Worm (Caenorhabditis elegans) whole organism, mixed stage, embryonic: ENCODE results near the gene vha-14.

Experiments
- M03D4.4 ChIP-seq: sonication (generic microtip); optimal IDR thresholded peaks from 2 replicates; lab custom pipeline; 2017; ENCODE audit warnings: mild to moderate bottlenecking, missing genetic modification characterization, missing compliant biosample characterization
- bed-3 ChIP-seq: fragments of 200-800 bp; sonication (Bioruptor generic); optimal IDR thresholded peaks from 3 replicates; lab custom pipeline; 2018; ENCODE audit warnings: mild to moderate bottlenecking, missing genetic modification characterization, moderate library complexity, missing compliant biosample characterization
- blmp-1 ChIP-seq: fragments of 150-350 bp; optimal IDR thresholded peaks from 2 replicates; lab custom pipeline; 2014; ENCODE audit warnings: missing biosample characterization, missing genetic modification characterization
- ceh-39 ChIP-seq: fragments of 150-350 bp; optimal IDR thresholded peaks from 2 replicates; lab custom pipeline; 2014; ENCODE audit warnings: missing biosample characterization, missing genetic modification characterization
- ceh-43 ChIP-seq: fragments of 200-800 bp; sonication (Bioruptor generic); optimal IDR thresholded peaks from 2 replicates; lab custom pipeline; 2018; ENCODE audit warnings: mild to moderate bottlenecking, missing genetic modification characterization, moderate library complexity, missing compliant biosample characterization
- ceh-83 ChIP-seq: fragments of 200-800 bp; sonication (Bioruptor generic); optimal IDR thresholded peaks from 2 replicates; lab custom pipeline; 2018; ENCODE audit warnings: mild to moderate bottlenecking, missing genetic modification characterization, missing compliant biosample characterization
- ces-1 ChIP-seq: fragments of 150-350 bp; optimal IDR thresholded peaks from 2 replicates; lab custom pipeline; 2014; ENCODE audit warnings: missing biosample characterization, missing genetic modification reagents, missing genetic modification characterization
- cnd-1 ChIP-seq: fragments of 200-800 bp; sonication (Bioruptor generic); optimal IDR thresholded peaks from 2 replicates; lab custom pipeline; 2018; ENCODE audit warnings: mild to moderate bottlenecking, missing genetic modification characterization, missing compliant biosample characterization
- drap-1 ChIP-seq: fragments of 200-800 bp; sonication (Bioruptor generic); optimal IDR thresholded peaks from 3 replicates; lab custom pipeline; 2018; ENCODE audit warnings: mild to moderate bottlenecking, missing genetic modification characterization, missing compliant biosample characterization
- elt-1 ChIP-seq: sonication (generic microtip); optimal IDR thresholded peaks from 2 replicates; lab custom pipeline; 2017; ENCODE audit warnings: missing genetic modification characterization, mild to moderate bottlenecking, missing compliant biosample characterization, antibody characterized with exemption, moderate library complexity, borderline replicate concordance; ENCODE audit not compliant: insufficient read depth
- elt-3 ChIP-seq: fragments of 150-350 bp; optimal IDR thresholded peaks from 2 replicates; lab custom pipeline; 2014; ENCODE audit warnings: missing biosample characterization, missing genetic modification characterization
- flh-1 ChIP-seq: fragments of 200-800 bp; sonication (Bioruptor generic); optimal IDR thresholded peaks from 2 replicates; lab custom pipeline; 2018; ENCODE audit warnings: mild to moderate bottlenecking, missing genetic modification characterization, moderate library complexity, missing compliant biosample characterization
- ham-2 ChIP-seq: fragments of 200-800 bp; sonication (Bioruptor generic); optimal IDR thresholded peaks from 2 replicates; lab custom pipeline; 2018; ENCODE audit warnings: mild to moderate bottlenecking, missing genetic modification characterization, missing compliant biosample characterization
- hlh-1 ChIP-seq: fragments of 150-350 bp; optimal IDR thresholded peaks from 2 replicates; lab custom pipeline; 2014; ENCODE audit warnings: missing biosample characterization, missing genetic modification reagents, missing genetic modification characterization
- lin-13 ChIP-seq: fragments of 150-350 bp; optimal IDR thresholded peaks from 2 replicates; lab custom pipeline; 2014; ENCODE audit warnings: missing biosample characterization, missing genetic modification characterization
- lin-32 ChIP-seq: fragments of 200-800 bp; sonication (Bioruptor generic); optimal IDR thresholded peaks from 2 replicates; lab custom pipeline; 2018; ENCODE audit warnings: mild to moderate bottlenecking, missing genetic modification characterization, missing compliant biosample characterization
- lsy-2 ChIP-seq: fragments of 150-350 bp; optimal IDR thresholded peaks from 2 replicates; lab custom pipeline; 2014; ENCODE audit warnings: missing biosample characterization, missing genetic modification characterization
- mab-5 ChIP-seq: fragments of 150-350 bp; optimal IDR thresholded peaks from 2 replicates; lab custom pipeline; 2014; ENCODE audit warnings: missing biosample characterization, missing genetic modification characterization
- mep-1 ChIP-seq: fragments of 150-350 bp; optimal IDR thresholded peaks from 2 replicates; lab custom pipeline; 2017; ENCODE audit warnings: missing biosample characterization, missing genetic modification reagents, missing genetic modification characterization, inconsistent platforms
- mls-2 ChIP-seq: sonication (generic microtip); optimal IDR thresholded peaks from 2 replicates; lab custom pipeline; 2016; ENCODE audit warnings: mild to moderate bottlenecking, missing genetic modification characterization, moderate library complexity, missing compliant biosample characterization
- nhr-12 ChIP-seq: fragments of 150-350 bp; optimal IDR thresholded peaks from 2 replicates; lab custom pipeline; 2014; ENCODE audit warnings: missing biosample characterization, missing genetic modification characterization
- nhr-2 ChIP-seq: fragments of 150-350 bp; optimal IDR thresholded peaks from 2 replicates; lab custom pipeline; 2014; ENCODE audit warnings: missing biosample characterization, missing genetic modification characterization
- nhr-237 ChIP-seq: fragments of 150-350 bp; optimal IDR thresholded peaks from 2 replicates; lab custom pipeline; 2014; ENCODE audit warnings: missing biosample characterization, missing genetic modification characterization
- nhr-28 ChIP-seq: fragments of 150-350 bp; optimal IDR thresholded peaks from 2 replicates; lab custom pipeline; 2014; ENCODE audit warnings: missing biosample characterization, missing genetic modification characterization
- nhr-76 ChIP-seq: sonication (generic microtip); optimal IDR thresholded peaks from 2 replicates; lab custom pipeline; 2017; ENCODE audit warnings: missing biosample characterization, missing genetic modification characterization
- pha-4 ChIP-seq: fragments of 150-350 bp; optimal IDR thresholded peaks from 2 replicates; lab custom pipeline; 2018; ENCODE audit warnings: missing biosample characterization, missing genetic modification reagents, missing genetic modification characterization
- sem-2 ChIP-seq: fragments of 200-800 bp; sonication (Bioruptor generic); optimal IDR thresholded peaks from 2 replicates; lab custom pipeline; 2018; ENCODE audit warnings: mild to moderate bottlenecking, missing genetic modification characterization, missing compliant biosample characterization
- snpc-4 ChIP-seq: fragments of 150-350 bp; optimal IDR thresholded peaks from 2 replicates; lab custom pipeline; 2014; ENCODE audit warnings: missing biosample characterization, missing genetic modification characterization
- sptf-1 ChIP-seq: sonication (generic microtip); optimal IDR thresholded peaks from 2 replicates; lab custom pipeline; 2017; ENCODE audit warnings: mild to moderate bottlenecking, missing genetic modification characterization, moderate library complexity, missing compliant biosample characterization
- tbx-8 ChIP-seq: fragments of 200-800 bp; sonication (Bioruptor generic); optimal IDR thresholded peaks from 2 replicates; lab custom pipeline; 2018; ENCODE audit warnings: mild to moderate bottlenecking, missing genetic modification characterization, moderate library complexity, missing compliant biosample characterization
- unc-120 ChIP-seq: sonication (generic microtip); optimal IDR thresholded peaks from 2 replicates; lab custom pipeline; 2017; ENCODE audit warnings: missing genetic modification characterization, missing compliant biosample characterization; ENCODE audit not compliant: poor library complexity, severe bottlenecking
- unc-39 ChIP-seq: fragments of 150-350 bp; optimal IDR thresholded peaks from 2 replicates; lab custom pipeline; 2014; ENCODE audit warnings: missing biosample characterization, missing genetic modification characterization
- unc-62 ChIP-seq: fragments of 150-350 bp; optimal IDR thresholded peaks from 2 replicates; lab custom pipeline; 2014; ENCODE audit warnings: missing biosample characterization, missing genetic modification reagents, missing genetic modification characterization
- zip-8 ChIP-seq: fragments of 150-350 bp; optimal IDR thresholded peaks from 2 replicates; lab custom pipeline; 2014; ENCODE audit warnings: missing biosample characterization, missing genetic modification characterization
- ztf-11 ChIP-seq: fragments of 150-350 bp; optimal IDR thresholded peaks from 2 replicates; lab custom pipeline; 2014; ENCODE audit warnings: missing biosample characterization, missing genetic modification characterization

The vha-14 gene

ce11 chrIII:9544820-9545219 lies 36.9 kb downstream of the vha-14 start, which contains the start of gene ZK1098.12:
ZK1098.12 (plus strand) TSS chrIII:9545120.
- TF ChIP-seq lsy-2 (tag; lab: Kevin White, UChicago) (no peak), zip-8 (tag; lab: Kevin White, UChicago) (no peak), unc-39 (tag; lab: Kevin White, UChicago) (no peak), tbx-8 (GFP tag; lab: Kevin White, UChicago) (no peak), elt-1 (tag; lab: Kevin White, UChicago) (no peak), M03D4.4 (tag; lab: Kevin White, UChicago) (no peak), nhr-12 (tag; lab: Kevin White, UChicago) (no peak), sem-2 (GFP tag; lab: Kevin White, UChicago) (no peak), cnd-1 (tag; lab: Kevin White, UChicago) (no peak), mls-2 (tag; lab: Kevin White, UChicago) (no peak), nhr-76 (no peak), mep-1 (no peak)

ce11 chrIII:9546016-9546659 lies 38.2 kb downstream of the vha-14 start, which contains the start of gene unc-16:
unc-16 (plus strand) TSS chrIII:9546258.
- TF ChIP-seq mep-1: peak; percentile 78
- no peak for TF ChIP-seq mab-5 (tag; lab: Kevin White, UChicago)
- TF ChIP-seq drap-1 (GFP tag; lab: Kevin White, UChicago): peak; percentile 32
- no peak for TF ChIP-seq nhr-28 (tag; lab: Kevin White, UChicago)
- TF ChIP-seq ceh-39: peak; percentile 47
- peak; percentile 20 for TF ChIP-seq ceh-83 (GFP tag; lab: Kevin White, UChicago)
- TF ChIP-seq zip-8 (tag; lab: Kevin White, UChicago): no peak
- no peak for TF ChIP-seq cnd-1 (tag; lab: Kevin White, UChicago)
- peak; percentile 91 for TF ChIP-seq unc-62 (GFP tag; lab: Kevin White, UChicago)
- peak; percentile 22 for TF ChIP-seq ham-2 (GFP tag; lab: Kevin White, UChicago)
- TF ChIP-seq ztf-11 (tag; lab: Kevin White, UChicago): no peak
- TF ChIP-seq nhr-2: no peak
- TF ChIP-seq sptf-1 (tag; lab: Kevin White, UChicago): no peak
- peak; percentile 77 for TF ChIP-seq lin-13 (tag; lab: Kevin White, UChicago)
- TF ChIP-seq lin-32 (GFP tag; lab: Kevin White, UChicago): no peak
- peak; percentile 98 for TF ChIP-seq lsy-2 (tag; lab: Kevin White, UChicago)
- peak; percentile 65 for TF ChIP-seq nhr-237 (tag; lab: Kevin White, UChicago)
- TF ChIP-seq flh-1 (GFP tag; lab: Kevin White, UChicago): no peak
- TF ChIP-seq unc-120 (tag; lab: Kevin White, UChicago): peak; percentile 27
- TF ChIP-seq hlh-1 (tag; lab: Kevin White, UChicago): peak; percentile 47
- TF ChIP-seq elt-1 (tag; lab: Kevin White, UChicago): peak; percentile 49
- no peak for TF ChIP-seq snpc-4 (tag; lab: Kevin White, UChicago)
- TF ChIP-seq ceh-43 (GFP tag; lab: Kevin White, UChicago): no peak
- TF ChIP-seq tbx-8 (GFP tag; lab: Kevin White, UChicago): no peak
- TF ChIP-seq sem-2 (GFP tag; lab: Kevin White, UChicago): no peak
- no peak for TF ChIP-seq nhr-76
- peak; percentile 78 for TF ChIP-seq ces-1 (GFP tag; lab: Kevin White, UChicago)
- peak; percentile 54 for TF ChIP-seq mls-2 (tag; lab: Kevin White, UChicago)
- no peak for TF ChIP-seq nhr-12 (tag; lab: Kevin White, UChicago)
- TF ChIP-seq M03D4.4 (tag; lab: Kevin White, UChicago): peak; percentile 32
- TF ChIP-seq blmp-1 (tag; lab: Kevin White, UChicago): no peak
- TF ChIP-seq elt-3 (tag; lab: Kevin White, UChicago): no peak
- peak; percentile 91 for TF ChIP-seq pha-4 (tag; lab: Kevin White, UChicago)
- TF ChIP-seq bed-3 (GFP tag; lab: Kevin White, UChicago): no peak
- TF ChIP-seq unc-39 (tag; lab: Kevin White, UChicago): no peak

- TF ChIP-seq zip-8 (tag; lab: Kevin White, UChicago) (no peak), ceh-83 (GFP tag; lab: Kevin White, UChicago) (no peak), nhr-28 (tag; lab: Kevin White, UChicago) (no peak), sptf-1 (tag; lab: Kevin White, UChicago) (no peak), sem-2 (GFP tag; lab: Kevin White, UChicago) (no peak), nhr-2 (no peak), cnd-1 (tag; lab: Kevin White, UChicago) (no peak), mls-2 (tag; lab: Kevin White, UChicago) (no peak), unc-120 (tag; lab: Kevin White, UChicago) (no peak), mep-1 (no peak), unc-39 (tag; lab: Kevin White, UChicago) (no peak), nhr-12 (tag; lab: Kevin White, UChicago) (no peak), bed-3 (GFP tag; lab: Kevin White, UChicago) (no peak), elt-3 (tag; lab: Kevin White, UChicago) (no peak), flh-1 (GFP tag; lab: Kevin White, UChicago) (no peak), ceh-39 (no peak), lin-32 (GFP tag; lab: Kevin White, UChicago) (no peak), lsy-2 (tag; lab: Kevin White, UChicago) (no peak), elt-1 (tag; lab: Kevin White, UChicago) (no peak)
These were observed 48.4 kb downstream of the vha-14 start, which contains the start of gene ZK1098.11 for ce11 chrIII:9556300-9556699. ZK1098.11 (plus strand) TSS chrIII:9556600.
